Worm (Caenorhabditis elegans): ENCODE results near the gene F41H10.5.
A peak's percentile ranks its signal among the peaks of the same experiment; 100 is the strongest.

F41H10.5 gene

ce11 chrIV:5385020-5385419 lies 24.3 kb downstream of the F41H10.5 start, which contains the start of gene F41H10.12:
F41H10.12 (plus strand) TSS chrIV:5385320.
- TF ChIP-seq nhr-12 (tag; optimal IDR thresholded peaks at IDR 0.05) (no peak), unc-62 (GFP tag; optimal IDR thresholded peaks at IDR 0.05) (no peak), cnd-1 (tag; optimal IDR thresholded peaks at IDR 0.05) (no peak), ces-1 (GFP tag; optimal IDR thresholded peaks at IDR 0.05) (no peak), blmp-1 (tag; optimal IDR thresholded peaks at IDR 0.05) (no peak), ceh-39 (tag; optimal IDR thresholded peaks at IDR 0.05) (no peak)

ce11 chrIV:5388477-5389065 lies 27.9 kb downstream of the F41H10.5 start, which contains the start of gene elo-6:
elo-6 (minus strand) TSS chrIV:5388559.
- TF ChIP-seq unc-62 (GFP tag; optimal IDR thresholded peaks at IDR 0.05) (no peak), pha-4 (tag; optimal IDR thresholded peaks at IDR 0.05) (no peak), elt-3 (tag; optimal IDR thresholded peaks at IDR 0.05) (no peak)

- TF ChIP-seq ceh-39 (tag; optimal IDR thresholded peaks at IDR 0.05) (no peak), unc-120 (tag; optimal IDR thresholded peaks at IDR 0.05; ENCODE audit: poor library complexity, severe bottlenecking) (no peak)
Measured at ce11 chrIV:5389951-5390350, 29.2 kb downstream of the F41H10.5 start.

ce11 chrIV:5391507-5392057 lies 30.9 kb downstream of the F41H10.5 start, which contains the start of the genes htp-1 and ZK616.5:
htp-1 (minus strand) TSS chrIV:5391557.
ZK616.5 (plus strand) TSS chrIV:5391929.
- no peak for TF ChIP-seq elt-1 (tag; optimal IDR thresholded peaks at IDR 0.05; ENCODE audit: borderline replicate concordance, insufficient read depth)
- no peak for TF ChIP-seq unc-120 (tag; optimal IDR thresholded peaks at IDR 0.05; ENCODE audit: poor library complexity, severe bottlenecking)
- TF ChIP-seq M03D4.4 (tag; optimal IDR thresholded peaks at IDR 0.05) = no peak

ce11 chrIV:5393566-5393965 lies 32.9 kb downstream of the F41H10.5 start:
- no peak for TF ChIP-seq ceh-43 (GFP tag; optimal IDR thresholded peaks at IDR 0.05)
- TF ChIP-seq M03D4.4 (tag; optimal IDR thresholded peaks at IDR 0.05) = no peak
- no peak for TF ChIP-seq lin-32 (GFP tag; optimal IDR thresholded peaks at IDR 0.05)
- TF ChIP-seq nhr-28 (tag; optimal IDR thresholded peaks at IDR 0.05) = no peak
- TF ChIP-seq ceh-39 (tag; optimal IDR thresholded peaks at IDR 0.05) = no peak
- TF ChIP-seq unc-39 (tag; optimal IDR thresholded peaks at IDR 0.05) = no peak
- no peak for TF ChIP-seq unc-120 (tag; optimal IDR thresholded peaks at IDR 0.05; ENCODE audit: poor library complexity, severe bottlenecking)
- TF ChIP-seq pha-4 (tag; optimal IDR thresholded peaks at IDR 0.05) = no peak
- TF ChIP-seq flh-1 (GFP tag; optimal IDR thresholded peaks at IDR 0.05) = no peak
- no peak for TF ChIP-seq ces-1 (GFP tag; optimal IDR thresholded peaks at IDR 0.05)
- TF ChIP-seq tbx-8 (GFP tag; optimal IDR thresholded peaks at IDR 0.05) = no peak
- no peak for TF ChIP-seq nhr-12 (tag; optimal IDR thresholded peaks at IDR 0.05)
- TF ChIP-seq nhr-237 (tag; optimal IDR thresholded peaks at IDR 0.05) = no peak
- TF ChIP-seq elt-1 (tag; optimal IDR thresholded peaks at IDR 0.05; ENCODE audit: borderline replicate concordance, insufficient read depth) = no peak

ce11 chrIV:5394687-5395086 lies 34.0 kb downstream of the F41H10.5 start, which contains the start of the genes perm-3 and swsn-6:
perm-3 (minus strand) TSS chrIV:5394804.
swsn-6 (plus strand) TSS chrIV:5395033.
- TF ChIP-seq blmp-1 (tag; optimal IDR thresholded peaks at IDR 0.05) (no peak), nhr-12 (tag; optimal IDR thresholded peaks at IDR 0.05) (no peak), tbx-8 (GFP tag; optimal IDR thresholded peaks at IDR 0.05) (no peak), pha-4 (tag; optimal IDR thresholded peaks at IDR 0.05) (peak; percentile 58), ceh-43 (GFP tag; optimal IDR thresholded peaks at IDR 0.05) (no peak), ceh-83 (GFP tag; optimal IDR thresholded peaks at IDR 0.05) (no peak), nhr-28 (tag; optimal IDR thresholded peaks at IDR 0.05) (no peak), ztf-11 (tag; optimal IDR thresholded peaks at IDR 0.05) (no peak), elt-3 (tag; optimal IDR thresholded peaks at IDR 0.05) (no peak), sem-2 (GFP tag; optimal IDR thresholded peaks at IDR 0.05) (no peak), elt-1 (tag; optimal IDR thresholded peaks at IDR 0.05; ENCODE audit: borderline replicate concordance, insufficient read depth) (no peak), nhr-76 (tag; optimal IDR thresholded peaks at IDR 0.05) (no peak), unc-39 (tag; optimal IDR thresholded peaks at IDR 0.05) (no peak), mab-5 (tag; optimal IDR thresholded peaks at IDR 0.05) (no peak), ham-2 (GFP tag; optimal IDR thresholded peaks at IDR 0.05) (no peak), unc-120 (tag; optimal IDR thresholded peaks at IDR 0.05; ENCODE audit: poor library complexity, severe bottlenecking) (no peak), snpc-4 (tag; optimal IDR thresholded peaks at IDR 0.05) (no peak), hlh-1 (tag; optimal IDR thresholded peaks at IDR 0.05) (peak; percentile 28), ceh-39 (tag; optimal IDR thresholded peaks at IDR 0.05) (peak; percentile 49), cnd-1 (tag; optimal IDR thresholded peaks at IDR 0.05) (peak; percentile 14), ces-1 (GFP tag; optimal IDR thresholded peaks at IDR 0.05) (peak; percentile 60), zip-8 (tag; optimal IDR thresholded peaks at IDR 0.05) (no peak), mls-2 (tag; optimal IDR thresholded peaks at IDR 0.05) (no peak), unc-62 (GFP tag; optimal IDR thresholded peaks at IDR 0.05) (no peak), bed-3 (GFP tag; optimal IDR thresholded peaks at IDR 0.05) (no peak), sptf-1 (tag; optimal IDR thresholded peaks at IDR 0.05) (no peak), drap-1 (GFP tag; optimal IDR thresholded peaks at IDR 0.05) (no peak), mep-1 (tag; optimal IDR thresholded peaks at IDR 0.05) (peak; percentile 39), flh-1 (GFP tag; optimal IDR thresholded peaks at IDR 0.05) (no peak), M03D4.4 (tag; optimal IDR thresholded peaks at IDR 0.05) (no peak), lsy-2 (tag; optimal IDR thresholded peaks at IDR 0.05) (peak; percentile 65), nhr-237 (tag; optimal IDR thresholded peaks at IDR 0.05) (no peak), lin-32 (GFP tag; optimal IDR thresholded peaks at IDR 0.05) (no peak), lin-13 (tag; optimal IDR thresholded peaks at IDR 0.05) (peak; percentile 88)

Measured in whole organism, mixed stage, embryonic.